Worm (Caenorhabditis elegans) whole organism, L4/young adult: ENCODE results near the gene C10A4.7.

Experiments
- W03F9.2 ChIP-seq: fragments of 150-350 bp; optimal IDR thresholded peaks from 2 replicates; lab custom pipeline; 2014; ENCODE audit warnings: missing biosample characterization, missing genetic modification characterization
- dao-5 ChIP-seq: sonication (generic microtip); optimal IDR thresholded peaks from 2 replicates; lab custom pipeline; 2016; ENCODE audit warnings: missing genotype, missing genetic modification characterization, moderate library complexity, missing compliant biosample characterization
- him-1 ChIP-seq: sonication (generic microtip); optimal IDR thresholded peaks from 2 replicates; lab custom pipeline; 2016; ENCODE audit warnings: missing genotype, missing genetic modification reagents, missing genetic modification characterization, missing compliant biosample characterization

DNA sequence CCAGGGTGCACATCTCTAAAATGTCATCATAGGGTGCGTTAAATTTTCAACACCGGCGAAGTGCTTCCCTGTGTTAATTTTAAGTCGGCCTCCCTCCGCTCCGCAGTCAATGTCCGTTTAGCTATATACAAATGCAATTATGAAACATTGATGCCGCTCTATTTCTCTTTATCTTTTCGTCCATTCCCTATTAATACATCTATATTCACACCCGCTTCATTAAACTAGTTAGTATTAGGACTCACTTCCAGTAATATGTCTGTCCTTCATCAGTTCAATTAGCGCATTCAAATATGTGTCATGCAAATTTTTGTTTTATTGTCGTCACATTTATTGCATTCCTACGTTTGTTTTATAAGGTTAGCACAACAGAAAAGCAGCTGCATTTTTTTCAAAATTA is 43.4 kb downstream of the C10A4.7 start:
- no peak for TF ChIP-seq dao-5 (tag; lab: Kevin White, UChicago)
- no peak for TF ChIP-seq him-1 (tag; lab: Kevin White, UChicago)
- no peak for TF ChIP-seq W03F9.2
